Worm (Caenorhabditis elegans) whole organism, early embryonic: ENCODE data around the gene dif-1.
A peak's percentile ranks its signal among the peaks of the same experiment; 100 is the strongest.

Experiments used
- B0310.2 ChIP-seq: sonication (generic microtip); optimal IDR thresholded peaks from 2 replicates; lab custom pipeline; 2016; ENCODE audit warnings: mild to moderate bottlenecking, missing genetic modification characterization, missing compliant biosample characterization
- F13C5.2 ChIP-seq: sonication (generic microtip); optimal IDR thresholded peaks from 2 replicates; lab custom pipeline; 2017; ENCODE audit warnings: mild to moderate bottlenecking, missing genetic modification characterization, inconsistent platforms, missing compliant biosample characterization
- aly-1 ChIP-seq: sonication (generic microtip); optimal IDR thresholded peaks from 2 replicates; lab custom pipeline; 2016; ENCODE audit warnings: missing genetic modification characterization, missing compliant biosample characterization
- ama-1 ChIP-seq: fragments of 150-350 bp; optimal IDR thresholded peaks from 2 replicates; lab custom pipeline; 2014
- ceh-13 ChIP-seq: fragments of 200-800 bp; sonication (Bioruptor generic); optimal IDR thresholded peaks from 2 replicates; lab custom pipeline; 2018; ENCODE audit warnings: mild to moderate bottlenecking, missing genetic modification characterization, missing compliant biosample characterization
- ceh-36 ChIP-seq: sonication (generic microtip); optimal IDR thresholded peaks from 2 replicates; lab custom pipeline; 2016; ENCODE audit warnings: missing genetic modification characterization, inconsistent platforms, missing compliant biosample characterization
- ets-7 ChIP-seq: sonication (generic microtip); optimal IDR thresholded peaks from 2 replicates; lab custom pipeline; 2016; ENCODE audit warnings: missing genotype, missing genetic modification characterization, missing compliant biosample characterization
- flt-1 ChIP-seq: fragments of 200-800 bp; sonication (Bioruptor generic); IDR thresholded peaks from 2 replicates; pipeline ENCODE4 v1.3.6; 2022; ENCODE audit warnings: missing genetic modification characterization, missing compliant biosample characterization
- hmbx-1 ChIP-seq: sonication (generic microtip); optimal IDR thresholded peaks from 2 replicates; lab custom pipeline; 2016; ENCODE audit warnings: mild to moderate bottlenecking, missing genetic modification characterization, missing compliant biosample characterization
- hmg-4 ChIP-seq: fragments of 200-800 bp; sonication (Bioruptor generic); optimal IDR thresholded peaks from 2 replicates; lab custom pipeline; 2018; ENCODE audit warnings: mild to moderate bottlenecking, missing genetic modification characterization, missing compliant biosample characterization
- hnd-1 ChIP-seq: sonication (generic microtip); optimal IDR thresholded peaks from 2 replicates; lab custom pipeline; 2016; ENCODE audit warnings: missing genetic modification characterization, missing compliant biosample characterization
- pes-1 ChIP-seq: fragments of 200-800 bp; sonication (Bioruptor generic); IDR thresholded peaks from 2 replicates; pipeline ENCODE4 v1.3.6; 2022; ENCODE audit warnings: missing genetic modification reagents, missing genetic modification characterization, missing compliant biosample characterization
- scrt-1 ChIP-seq: fragments of 200-800 bp; sonication (Bioruptor generic); IDR thresholded peaks from 2 replicates; pipeline ENCODE4 v1.3.6; 2022; ENCODE audit warnings: missing genetic modification characterization, missing compliant biosample characterization
- sea-1 ChIP-seq: fragments of 200-800 bp; sonication (Bioruptor generic); conservative IDR thresholded peaks from 2 replicates; pipeline ENCODE4 v1.3.6; 2022; ENCODE audit warnings: missing genetic modification characterization, missing compliant biosample characterization
- tbx-11 ChIP-seq: fragments of 200-800 bp; sonication (Bioruptor generic); IDR thresholded peaks from 2 replicates; pipeline ENCODE4 v1.3.6; 2022; ENCODE audit warnings: missing genetic modification characterization, missing compliant biosample characterization
- tbx-37 ChIP-seq: fragments of 200-800 bp; sonication (Bioruptor generic); conservative IDR thresholded peaks from 2 replicates; pipeline ENCODE4 v1.3.6; 2022; ENCODE audit warnings: missing genetic modification reagents, missing genetic modification characterization, missing compliant biosample characterization
- tra-4 ChIP-seq: sonication (generic microtip); optimal IDR thresholded peaks from 2 replicates; lab custom pipeline; 2017; ENCODE audit warnings: missing genetic modification characterization, missing compliant biosample characterization

The dif-1 gene

ce11 chrIV:7554351-7554750, 1.5 kb upstream of the dif-1 start, which contains the start of gene F49E8.6:
Gene F49E8.6 (minus strand): TSS chrIV:7554667.
- TF ChIP-seq ets-7 (no peak), pes-1 (GFP tag; lab: Robert Waterston, UW) (no peak), ama-1 (lab: Kevin White, UChicago) (no peak), tbx-37 (GFP tag; lab: Robert Waterston, UW) (no peak), B0310.2 (tag; lab: Kevin White, UChicago) (no peak), aly-1 (tag; lab: Kevin White, UChicago) (no peak), hmbx-1 (tag; lab: Kevin White, UChicago) (no peak), tbx-11 (GFP tag; lab: Robert Waterston, UW) (no peak), tra-4 (tag; lab: Kevin White, UChicago) (no peak)

ce11 chrIV:7552100-7552499, 708 bp downstream of the dif-1 start:
- TF ChIP-seq ceh-36 (tag; lab: Kevin White, UChicago) = no peak
- TF ChIP-seq ets-7 = no peak
- no peak for TF ChIP-seq flt-1 (GFP tag; lab: Robert Waterston, UW)
- no peak for TF ChIP-seq tbx-11 (GFP tag; lab: Robert Waterston, UW)
- TF ChIP-seq hmbx-1 (tag; lab: Kevin White, UChicago) = no peak
- no peak for TF ChIP-seq pes-1 (GFP tag; lab: Robert Waterston, UW)
- no peak for TF ChIP-seq aly-1 (tag; lab: Kevin White, UChicago)
- no peak for TF ChIP-seq F13C5.2
- TF ChIP-seq hnd-1 (tag; lab: Kevin White, UChicago) = no peak
- TF ChIP-seq scrt-1 (GFP tag; lab: Robert Waterston, UW) = no peak
- TF ChIP-seq ceh-13 (GFP tag; lab: Kevin White, UChicago) = no peak
- no peak for TF ChIP-seq hmg-4 (GFP tag; lab: Kevin White, UChicago)
- no peak for TF ChIP-seq sea-1 (GFP tag; lab: Robert Waterston, UW)
- no peak for TF ChIP-seq tbx-37 (GFP tag; lab: Robert Waterston, UW)
- TF ChIP-seq ama-1 (lab: Kevin White, UChicago) = no peak
- TF ChIP-seq B0310.2 (tag; lab: Kevin White, UChicago) = no peak
- TF ChIP-seq tra-4 (tag; lab: Kevin White, UChicago) = no peak

ce11 chrIV:7551254-7551653, 1.6 kb downstream of the dif-1 start:
- TF ChIP-seq flt-1 (GFP tag; lab: Robert Waterston, UW) = no peak
- TF ChIP-seq ceh-13 (GFP tag; lab: Kevin White, UChicago) = no peak
- TF ChIP-seq tbx-37 (GFP tag; lab: Robert Waterston, UW) = no peak
- no peak for TF ChIP-seq ama-1 (lab: Kevin White, UChicago)
- TF ChIP-seq sea-1 (GFP tag; lab: Robert Waterston, UW) = no peak
- TF ChIP-seq ets-7 = no peak

ce11 chrIV:7550445-7550844, 2.4 kb downstream of the dif-1 start, which contains the start of gene pam-1:
Gene pam-1 (minus strand): TSS chrIV:7550812.
- TF ChIP-seq tbx-37 (GFP tag; lab: Robert Waterston, UW) (no peak), tra-4 (tag; lab: Kevin White, UChicago) (no peak), scrt-1 (GFP tag; lab: Robert Waterston, UW) (no peak), F13C5.2 (no peak), B0310.2 (tag; lab: Kevin White, UChicago) (no peak), tbx-11 (GFP tag; lab: Robert Waterston, UW) (no peak), pes-1 (GFP tag; lab: Robert Waterston, UW) (no peak), hnd-1 (tag; lab: Kevin White, UChicago) (no peak), sea-1 (GFP tag; lab: Robert Waterston, UW) (no peak), hmbx-1 (tag; lab: Kevin White, UChicago) (no peak), flt-1 (GFP tag; lab: Robert Waterston, UW) (no peak), ceh-36 (tag; lab: Kevin White, UChicago) (no peak), ceh-13 (GFP tag; lab: Kevin White, UChicago) (no peak)

- TF ChIP-seq tra-4 (tag; lab: Kevin White, UChicago) (no peak), aly-1 (tag; lab: Kevin White, UChicago) (no peak), tbx-37 (GFP tag; lab: Robert Waterston, UW) (0 out of 2 replicates have a peak, but pooled peaks have one; percentile 27)
Measured at ce11 chrIV:7549844-7550243, 3.0 kb downstream of the dif-1 start.

- no peak for TF ChIP-seq sea-1 (GFP tag; lab: Robert Waterston, UW)
- TF ChIP-seq hnd-1 (tag; lab: Kevin White, UChicago) = no peak
- TF ChIP-seq aly-1 (tag; lab: Kevin White, UChicago) = no peak
- TF ChIP-seq ets-7 = no peak
Measured at ce11 chrIV:7547843-7548578, 4.8 kb downstream of the dif-1 start, which contains the start of the genes cdd-2 and oef-1. Gene cdd-2 (minus strand): TSS chrIV:7547893. Gene oef-1 (plus strand): TSS chrIV:7548417.

- TF ChIP-seq sea-1 (GFP tag; lab: Robert Waterston, UW) (no peak), tbx-37 (GFP tag; lab: Robert Waterston, UW) (no peak), F13C5.2 (no peak), tra-4 (tag; lab: Kevin White, UChicago) (no peak), B0310.2 (tag; lab: Kevin White, UChicago) (no peak), hmbx-1 (tag; lab: Kevin White, UChicago) (no peak), ama-1 (lab: Kevin White, UChicago) (no peak), flt-1 (GFP tag; lab: Robert Waterston, UW) (no peak), hnd-1 (tag; lab: Kevin White, UChicago) (no peak)
Measured at ce11 chrIV:7543662-7544061, 9.1 kb downstream of the dif-1 start.
